Fruit fly (Drosophila melanogaster): ENCODE data around the gene GAA1.

The GAA1 gene

DNA sequence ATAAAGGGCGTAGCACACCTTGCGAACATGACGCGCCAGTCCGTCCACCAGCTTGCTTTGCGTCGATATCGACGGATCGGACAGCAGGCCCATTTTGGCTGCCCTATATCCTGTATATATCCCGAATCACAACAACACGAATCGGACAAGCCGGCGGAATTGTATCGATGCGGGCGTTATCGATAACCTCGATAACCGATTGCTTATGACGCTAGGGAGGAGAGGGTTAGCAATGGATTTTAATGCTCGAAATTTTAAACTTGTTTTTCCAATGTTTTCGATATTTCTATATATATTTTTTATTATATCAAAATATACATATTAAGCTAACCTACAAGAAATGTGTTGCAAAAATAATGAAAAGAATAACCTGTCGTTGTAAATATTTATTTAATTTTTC is at the start of gene GAA1 (continued):
- TF ChIP-seq Rfx (GFP tag; IDR thresholded peaks at IDR 0.05): peak; percentile 49; the same call in 1 of the 2 replicates
- TF ChIP-seq ato (GFP tag; IDR thresholded peaks at IDR 0.05; ENCODE audit: partially characterized antibody): peak; percentile 94

DNA sequence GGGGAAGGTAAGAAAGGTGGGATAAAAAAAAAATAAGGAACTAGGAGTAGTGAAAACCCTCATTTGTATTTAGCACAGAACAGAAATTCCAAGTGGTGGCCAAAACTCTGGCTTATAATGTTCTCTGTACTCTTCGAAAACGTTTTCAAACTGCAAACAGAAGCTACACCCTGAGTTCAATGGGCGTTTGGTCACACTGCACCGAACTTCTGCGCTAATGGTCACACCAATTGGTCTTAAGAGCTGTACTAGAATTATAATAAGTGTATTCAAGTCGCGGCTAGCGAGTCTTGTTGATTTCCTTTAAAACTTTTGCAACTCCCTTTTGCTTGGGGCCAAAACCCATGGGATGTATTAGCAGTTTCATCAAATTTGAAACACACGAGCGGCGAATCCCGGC is 48.9 kb upstream of the GAA1 start:
- TF ChIP-seq CG13287 (GFP tag; IDR thresholded peaks at IDR 0.05; ENCODE audit: partially characterized antibody) (0 out of 2 replicates have a peak, but pooled peaks have one; percentile 6), stwl (tag; optimal IDR thresholded peaks at IDR 0.05) (peak; percentile 92), row (GFP tag; IDR thresholded peaks at IDR 0.05) (0 out of 3 replicates have a peak, but pooled peaks have one; percentile 28), ara (GFP tag; IDR thresholded peaks at IDR 0.05) (no peak), CG7745 (tag; optimal IDR thresholded peaks at IDR 0.05) (no peak), CG34422 (GFP tag; IDR thresholded peaks at IDR 0.05) (no peak)

dm6 chrX:5920932-5921331 is 47.8 kb upstream of the GAA1 start:
- no peak for TF ChIP-seq CG3726 (GFP tag; IDR thresholded peaks at IDR 0.05)
- TF ChIP-seq HLH4C (GFP tag; IDR thresholded peaks at IDR 0.05; ENCODE audit: partially characterized antibody): 0 out of 3 replicates have a peak, but pooled peaks have one; percentile 25
- peak; percentile 31 for TF ChIP-seq sens (GFP tag)
- TF ChIP-seq Drgx (GFP tag; IDR thresholded peaks at IDR 0.05): 0 out of 2 replicates have a peak, but pooled peaks have one; percentile 6

dm6 chrX:5918499-5919126 is 45.5 kb upstream of the GAA1 start:
- peak; percentile 98 for TF ChIP-seq CG8924 (tag; optimal IDR thresholded peaks at IDR 0.05)
- TF ChIP-seq CG10147 (GFP tag; optimal IDR thresholded peaks at IDR 0.05): peak; percentile 99
- peak; percentile 98 for TF ChIP-seq crc (GFP tag; optimal IDR thresholded peaks at IDR 0.05)
- peak; percentile 95 for TF ChIP-seq CG10274 (GFP tag; optimal IDR thresholded peaks at IDR 0.05)
- TF ChIP-seq Pdp1 (GFP tag; optimal IDR thresholded peaks at IDR 0.05): peak; percentile 99
- TF ChIP-seq Ets65A (GFP tag): peak; percentile 100
- TF ChIP-seq amos (GFP tag; IDR thresholded peaks at IDR 0.05; ENCODE audit: partially characterized antibody): peak; percentile 86; the same call in 1 of the 2 replicates
- TF ChIP-seq CG31388 (GFP tag; optimal IDR thresholded peaks at IDR 0.05): peak; percentile 97
- peak; percentile 97 for TF ChIP-seq scrt (GFP tag; optimal IDR thresholded peaks at IDR 0.05)
- TF ChIP-seq mld (GFP tag; IDR thresholded peaks at IDR 0.05; ENCODE audit: partially characterized antibody): 0 out of 3 replicates have a peak, but pooled peaks have one; percentile 9
- TF ChIP-seq dan (GFP tag; IDR thresholded peaks at IDR 0.05): peak; percentile 98
- TF ChIP-seq ftz-f1 (GFP tag; optimal IDR thresholded peaks at IDR 0.05): peak; percentile 96
- peak; percentile 65 for TF ChIP-seq nerfin-2 (GFP tag; IDR thresholded peaks at IDR 0.05; ENCODE audit: partially characterized antibody)
- peak; percentile 99 for TF ChIP-seq tin (GFP tag; optimal IDR thresholded peaks at IDR 0.05)
- peak; percentile 98 for TF ChIP-seq tup (GFP tag; optimal IDR thresholded peaks at IDR 0.05)
- peak; percentile 100 for TF ChIP-seq sens (GFP tag)
- TF ChIP-seq lilli (GFP tag; optimal IDR thresholded peaks at IDR 0.05): peak; percentile 99
- TF ChIP-seq Mrtf (GFP tag; IDR thresholded peaks at IDR 0.05): peak; percentile 99
- TF ChIP-seq NFAT (GFP tag; IDR thresholded peaks at IDR 0.05): peak; percentile 100
- peak; percentile 98 for TF ChIP-seq Poxn (GFP tag; IDR thresholded peaks at IDR 0.05)
- peak; percentile 95 for TF ChIP-seq Hey (tag; optimal IDR thresholded peaks at IDR 0.05)
- peak; percentile 82 for TF ChIP-seq CG30020 (tag; optimal IDR thresholded peaks at IDR 0.05)
- peak; percentile 98 for TF ChIP-seq CG10654 (GFP tag; optimal IDR thresholded peaks at IDR 0.05)
- peak; percentile 99 for TF ChIP-seq so (GFP tag; IDR thresholded peaks at IDR 0.05)
- peak; percentile 99 for TF ChIP-seq gsb (GFP tag; IDR thresholded peaks at IDR 0.05)
- TF ChIP-seq crp (GFP tag; optimal IDR thresholded peaks at IDR 0.05): peak in 1 of 2 experiments; percentile 72
- peak in 1 of 3 experiments; percentile 94 for TF ChIP-seq Stat92E (GFP tag; optimal IDR thresholded peaks at IDR 0.05)
- no peak for TF ChIP-seq hkb (optimal IDR thresholded peaks at IDR 0.05)
- TF ChIP-seq hkb (GFP tag; IDR thresholded peaks at IDR 0.05): peak; percentile 99
- TF ChIP-seq CG8359 (GFP tag; optimal IDR thresholded peaks at IDR 0.05; ENCODE audit: borderline replicate concordance): peak; percentile 93
- peak; percentile 99 for TF ChIP-seq cwo (GFP tag; optimal IDR thresholded peaks at IDR 0.05)
- peak; percentile 96 for TF ChIP-seq CG17385 (GFP tag; optimal IDR thresholded peaks at IDR 0.05)
- peak; percentile 99 for TF ChIP-seq oc (tag; optimal IDR thresholded peaks at IDR 0.05)

Measured in whole organism, embryonic.